Fruit fly (Drosophila melanogaster) whole organism, larva: Measurements from ENCODE around the gene JhI-21.

Experiments used
- noc ChIP-seq: fragments of 200-800 bp; sonication (Bioruptor generic); optimal IDR thresholded peaks from 3 replicates; lab custom pipeline; 2019; ENCODE audit warnings: missing biosample characterization, mild to moderate bottlenecking, missing genetic modification characterization, moderate library complexity

The JhI-21 gene

DNA sequence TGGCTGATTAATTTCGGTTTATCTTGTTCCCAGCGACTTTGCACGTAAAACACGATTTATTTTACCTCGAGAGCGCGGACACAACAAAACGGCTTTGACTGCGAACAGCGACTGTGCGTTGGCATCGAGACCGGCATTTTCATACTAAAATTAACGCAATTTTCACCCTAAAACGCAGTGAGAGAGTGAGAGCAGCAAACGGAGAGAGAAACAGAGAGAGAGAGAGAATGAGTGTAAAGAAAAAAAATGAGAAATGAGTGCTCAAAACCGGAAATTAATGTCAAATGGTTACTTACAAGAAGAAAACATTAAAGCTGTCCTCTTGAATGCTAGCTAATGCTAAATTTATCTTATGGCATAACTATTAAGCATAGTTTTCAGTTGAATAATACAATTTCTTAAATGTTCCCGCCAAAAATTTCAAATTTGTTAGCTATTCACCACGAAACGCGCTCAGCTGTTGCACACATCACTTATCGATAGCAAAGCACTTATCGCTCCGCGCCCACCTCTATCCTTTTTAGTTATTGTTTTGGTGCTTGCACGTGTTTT lies at the start of gene JhI-21, which contains the start of the genes RpL7-like and CG34164:
Gene JhI-21 (minus strand): TSS at position 206 of the 552 bp plus-strand sequence.
Gene RpL7-like (plus strand): TSS at position 490 of the 552 bp plus-strand sequence.
Gene CG34164 (plus strand): TSS at position 512 of the 552 bp plus-strand sequence.
- no peak for TF ChIP-seq noc (tag; lab: Kevin White, UChicago)

DNA sequence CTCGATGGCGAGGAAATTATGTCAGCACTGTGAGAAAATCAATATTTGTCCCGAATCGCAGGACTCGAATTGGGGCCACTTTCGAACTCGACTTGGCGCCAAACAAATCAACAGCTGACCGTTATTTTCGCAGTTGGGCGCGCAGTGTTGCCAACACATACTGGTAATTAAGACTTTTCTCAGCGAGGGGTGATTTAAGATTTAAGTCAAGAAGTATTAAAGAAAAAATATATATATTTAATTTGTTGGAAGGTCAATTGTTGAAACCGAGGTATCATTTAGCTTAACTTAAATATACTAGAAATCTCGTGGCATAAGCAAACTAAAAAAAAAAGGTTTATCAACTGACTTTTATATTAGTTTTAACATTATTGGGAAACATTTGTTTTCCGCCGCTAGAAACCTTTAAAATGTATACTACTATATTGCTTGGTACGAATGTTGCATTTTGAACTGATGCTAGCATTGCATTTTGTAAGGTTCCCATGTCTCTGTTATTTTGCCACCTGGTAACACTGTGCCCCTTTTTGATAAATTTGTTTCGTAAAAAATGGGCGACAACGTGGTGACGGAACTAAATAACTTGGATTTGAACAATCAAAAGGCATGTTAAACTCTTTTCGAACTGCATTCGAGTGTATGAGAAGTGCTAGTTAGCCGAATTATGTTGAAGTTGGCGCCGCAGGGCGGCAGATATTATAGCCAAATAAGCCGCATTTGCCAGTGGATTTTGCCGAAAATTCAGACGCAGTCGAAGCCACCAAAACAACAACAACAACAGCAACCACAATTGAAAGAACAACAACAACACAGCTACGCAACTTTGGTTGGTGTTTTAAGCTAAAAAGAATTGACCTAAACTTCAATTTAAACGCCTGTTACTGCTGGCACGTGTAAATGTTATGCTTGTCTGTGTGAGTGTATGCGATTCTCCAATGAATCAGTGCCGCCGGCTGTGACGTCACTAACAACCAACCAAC lies 47.7 kb upstream of the JhI-21 start, which contains the start of the genes Patsas and ThrRS:
Gene Patsas (minus strand): TSS at position 55 of the 980 bp plus-strand sequence.
Gene ThrRS (plus strand): TSS at position 521 of the 980 bp plus-strand sequence.
- TF ChIP-seq noc (tag; lab: Kevin White, UChicago) = peak; percentile 71

- TF ChIP-seq noc (tag; lab: Kevin White, UChicago) = no peak
These were observed 41.9 kb upstream of the JhI-21 start, which contains the start of gene Ced-12 for dm6 chr2L:12097698-12098097. TSS of gene Ced-12 (plus strand) at chr2L:12097838.

DNA sequence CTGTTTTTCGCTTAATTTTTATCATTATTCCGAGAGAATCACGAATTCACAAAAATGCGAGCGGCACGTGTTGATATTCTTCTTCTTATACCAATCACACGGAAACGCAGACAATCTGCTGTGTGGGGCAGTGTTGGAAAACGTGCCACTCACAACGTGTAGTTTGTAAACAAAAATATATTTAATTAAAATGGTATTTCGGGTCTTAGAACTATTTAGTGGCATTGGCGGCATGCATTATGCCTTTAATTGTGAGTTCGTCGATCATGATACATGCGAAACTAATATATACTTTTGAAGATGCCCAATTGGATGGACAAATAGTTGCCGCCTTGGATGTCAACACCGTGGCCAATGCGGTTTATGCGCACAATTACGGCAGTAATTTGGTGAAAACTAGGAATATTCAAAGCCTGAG lies 40.6 kb upstream of the JhI-21 start, which contains the start of the genes CG6712 and Mt2:
Gene CG6712 (minus strand): TSS at position 116 of the 418 bp plus-strand sequence.
Gene Mt2 (plus strand): TSS at position 130 of the 418 bp plus-strand sequence.
- TF ChIP-seq noc (tag; lab: Kevin White, UChicago) = no peak

dm6 chr2L:12093652-12094051 lies 37.8 kb upstream of the JhI-21 start:
- no peak for TF ChIP-seq noc (tag; lab: Kevin White, UChicago)

DNA sequence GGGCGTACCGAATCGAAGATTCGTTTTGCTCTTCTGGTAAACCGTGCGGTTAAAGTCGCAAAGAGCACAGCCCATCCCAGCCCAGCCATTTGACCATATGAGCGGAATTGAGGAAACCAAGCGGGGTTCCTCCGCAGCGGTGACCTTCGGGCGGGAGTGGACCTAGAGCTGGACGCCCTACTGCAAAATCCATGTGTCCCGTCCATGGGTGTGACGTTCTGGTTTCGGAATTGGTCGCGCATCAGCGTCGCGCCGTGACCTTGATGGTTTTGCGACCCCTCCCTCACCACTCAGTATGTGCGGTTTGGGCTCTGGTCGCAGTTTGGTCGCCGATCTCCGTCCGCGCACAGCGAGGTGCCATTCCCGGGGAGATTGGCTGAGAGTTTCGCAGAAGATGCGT lies 36.9 kb upstream of the JhI-21 start:
- TF ChIP-seq noc (tag; lab: Kevin White, UChicago) = no peak

- TF ChIP-seq noc (tag; lab: Kevin White, UChicago) = no peak
These were observed 36.2 kb upstream of the JhI-21 start for dm6 chr2L:12092041-12092440.

dm6 chr2L:12091522-12091921 lies 35.7 kb upstream of the JhI-21 start, which contains the start of gene Pex19:
TSS of gene Pex19 (plus strand) at chr2L:12091822.
- no peak for TF ChIP-seq noc (tag; lab: Kevin White, UChicago)

- TF ChIP-seq noc (tag; lab: Kevin White, UChicago) = no peak
These were observed 33.3 kb upstream of the JhI-21 start for dm6 chr2L:12089145-12089544.

dm6 chr2L:12087442-12087841 lies 31.6 kb upstream of the JhI-21 start:
- TF ChIP-seq noc (tag; lab: Kevin White, UChicago) = no peak

dm6 chr2L:12085619-12086171 lies 29.9 kb upstream of the JhI-21 start, which contains the start of gene prd:
TSS of gene prd (minus strand) at chr2L:12085827.
- no peak for TF ChIP-seq noc (tag; lab: Kevin White, UChicago)

- no peak for TF ChIP-seq noc (tag; lab: Kevin White, UChicago)
These were observed 29.2 kb upstream of the JhI-21 start for dm6 chr2L:12085010-12085409.

dm6 chr2L:12081118-12081665 lies 25.4 kb upstream of the JhI-21 start:
- TF ChIP-seq noc (tag; lab: Kevin White, UChicago) = no peak

- TF ChIP-seq noc (tag; lab: Kevin White, UChicago) = no peak
These were observed 24.1 kb upstream of the JhI-21 start for dm6 chr2L:12079827-12080381.

dm6 chr2L:12078695-12079094 lies 22.9 kb upstream of the JhI-21 start:
- no peak for TF ChIP-seq noc (tag; lab: Kevin White, UChicago)
